Fruit fly (Drosophila melanogaster) whole organism, prepupa: ENCODE measurements around the gene Alp12.

Experiments
- Blimp-1 ChIP-seq: fragments of 200-800 bp; sonication (Bioruptor generic); optimal IDR thresholded peaks from 3 replicates; lab custom pipeline; 2017; ENCODE audit warnings: missing biosample characterization, missing genetic modification characterization, mild to moderate bottlenecking, moderate library complexity, missing genetic modification reagents
- CG10669 ChIP-seq: fragments of 200-800 bp; sonication (Bioruptor generic); optimal IDR thresholded peaks from 3 replicates; lab custom pipeline; 2018; ENCODE audit warnings: missing biosample characterization, mild to moderate bottlenecking, missing genetic modification characterization, moderate library complexity
- CG11902 ChIP-seq: fragments of 200-800 bp; sonication (Bioruptor generic); optimal IDR thresholded peaks from 3 replicates; lab custom pipeline; 2016; ENCODE audit warnings: missing biosample characterization, missing genetic modification characterization
- CG15336 ChIP-seq: fragments of 200-800 bp; sonication (Bioruptor generic); IDR thresholded peaks from 2 replicates; pipeline ENCODE4 v1.3.6; 2022; ENCODE audit warnings: missing biosample characterization, missing genetic modification characterization
- CG1621 ChIP-seq: fragments of 200-800 bp; sonication (Bioruptor generic); optimal IDR thresholded peaks from 3 replicates; lab custom pipeline; 2018; ENCODE audit warnings: missing biosample characterization, mild to moderate bottlenecking, missing genetic modification characterization
- CG16779 ChIP-seq: fragments of 200-800 bp; sonication (Bioruptor generic); optimal IDR thresholded peaks from 3 replicates; lab custom pipeline; 2017; ENCODE audit warnings: missing biosample characterization, mild to moderate bottlenecking, missing genetic modification characterization
- CG34406 ChIP-seq: fragments of 200-800 bp; sonication (Bioruptor generic); optimal IDR thresholded peaks from 3 replicates; lab custom pipeline; 2016; ENCODE audit warnings: missing biosample characterization, missing genetic modification characterization
- CG3919 ChIP-seq: fragments of 200-800 bp; sonication (Bioruptor generic); optimal IDR thresholded peaks from 3 replicates; lab custom pipeline; 2016; ENCODE audit warnings: missing biosample characterization, missing genetic modification characterization
- CG4318 ChIP-seq: fragments of 200-800 bp; sonication (Bioruptor generic); optimal IDR thresholded peaks from 3 replicates; lab custom pipeline; 2017; ENCODE audit warnings: missing biosample characterization, mild to moderate bottlenecking, missing genetic modification characterization
- CG6163 ChIP-seq: fragments of 200-800 bp; sonication (Bioruptor generic); IDR thresholded peaks from 3 replicates; pipeline ENCODE4 v1.3.6; 2022; ENCODE audit warnings: missing biosample characterization, missing genetic modification characterization
- CG6276 ChIP-seq: fragments of 200-800 bp; sonication (Bioruptor generic); optimal IDR thresholded peaks from 2 replicates; lab custom pipeline; 2017; ENCODE audit warnings: missing biosample characterization, mild to moderate bottlenecking, missing genetic modification characterization
- CG6808 ChIP-seq: fragments of 200-800 bp; sonication (Bioruptor generic); optimal IDR thresholded peaks from 3 replicates; lab custom pipeline; 2017; ENCODE audit warnings: missing biosample characterization, missing genetic modification characterization, mild to moderate bottlenecking, moderate library complexity, missing genetic modification reagents
- CG6854 ChIP-seq: fragments of 200-800 bp; sonication (Bioruptor generic); optimal IDR thresholded peaks from 2 replicates; lab custom pipeline; 2017; ENCODE audit warnings: missing biosample characterization, mild to moderate bottlenecking, missing genetic modification characterization
- CG7368 ChIP-seq: fragments of 200-800 bp; sonication (Bioruptor generic); optimal IDR thresholded peaks from 3 replicates; lab custom pipeline; 2016; ENCODE audit warnings: missing biosample characterization, missing genetic modification characterization
- CG8119 ChIP-seq: fragments of 200-800 bp; sonication (Bioruptor generic); IDR thresholded peaks from 3 replicates; pipeline ENCODE4 v1.3.6; 2022; ENCODE audit warnings: missing biosample characterization, missing genetic modification characterization
- CG8319 ChIP-seq: fragments of 200-800 bp; sonication (Bioruptor generic); optimal IDR thresholded peaks from 3 replicates; lab custom pipeline; 2016; ENCODE audit warnings: missing biosample characterization, missing genetic modification characterization
- CG8632 ChIP-seq: fragments of 200-800 bp; sonication (Bioruptor generic); optimal IDR thresholded peaks from 3 replicates; lab custom pipeline; 2016; ENCODE audit warnings: missing biosample characterization, missing genetic modification characterization
- CG9139 ChIP-seq: fragments of 200-800 bp; sonication (Bioruptor generic); optimal IDR thresholded peaks from 3 replicates; lab custom pipeline; 2017; ENCODE audit warnings: missing biosample characterization, mild to moderate bottlenecking, missing genetic modification characterization
- Eip75B ChIP-seq: fragments of 200-800 bp; sonication (Bioruptor generic); optimal IDR thresholded peaks from 3 replicates; lab custom pipeline; 2016; ENCODE audit warnings: missing biosample characterization, missing genetic modification characterization
- Eip78C ChIP-seq: fragments of 200-800 bp; sonication (Bioruptor generic); peaks from one replicate; lab custom pipeline; 2016; ENCODE audit warnings: missing biosample characterization, missing genetic modification characterization
- Eip93F ChIP-seq: fragments of 200-800 bp; sonication (Bioruptor generic); optimal IDR thresholded peaks from 2 replicates; lab custom pipeline; 2016; ENCODE audit warnings: missing biosample characterization, mild to moderate bottlenecking, missing genetic modification characterization
- Ets21C ChIP-seq: fragments of 200-800 bp; sonication (Bioruptor generic); optimal IDR thresholded peaks from 3 replicates; lab custom pipeline; 2016; ENCODE audit warnings: missing biosample characterization, missing genetic modification characterization
- Ets96B ChIP-seq: fragments of 200-800 bp; optimal IDR thresholded peaks from 2 replicates; lab custom pipeline; 2019; ENCODE audit warnings: missing biosample characterization, mild to moderate bottlenecking, missing genetic modification characterization, moderate library complexity
- Hr38 ChIP-seq: sonication (Bioruptor generic); optimal IDR thresholded peaks from 2 replicates; lab custom pipeline; 2016; ENCODE audit warnings: missing biosample characterization, missing genetic modification characterization
- Hr39 ChIP-seq: fragments of 200-800 bp; sonication (Bioruptor generic); optimal IDR thresholded peaks from 2 replicates; lab custom pipeline; 2016; ENCODE audit warnings: missing biosample characterization, missing genetic modification characterization
- Lpt ChIP-seq: fragments of 200-800 bp; sonication (Bioruptor generic); optimal IDR thresholded peaks from 3 replicates; lab custom pipeline; 2016; ENCODE audit warnings: missing biosample characterization, missing genetic modification characterization
- Met ChIP-seq: fragments of 200-800 bp; sonication (Bioruptor generic); optimal IDR thresholded peaks from 3 replicates; lab custom pipeline; 2016; ENCODE audit warnings: missing biosample characterization, missing genetic modification characterization
- OdsH ChIP-seq: fragments of 200-800 bp; sonication (Bioruptor generic); optimal IDR thresholded peaks from 3 replicates; lab custom pipeline; 2016; ENCODE audit warnings: missing biosample characterization, missing genetic modification characterization
- Smox ChIP-seq: fragments of 200-800 bp; sonication (Bioruptor generic); optimal IDR thresholded peaks from 3 replicates; lab custom pipeline; 2016; ENCODE audit warnings: missing biosample characterization, missing genetic modification characterization
- Sox102F ChIP-seq: fragments of 200-800 bp; sonication (Bioruptor generic); optimal IDR thresholded peaks from 2 replicates; lab custom pipeline; 2016; ENCODE audit warnings: missing biosample characterization, mild to moderate bottlenecking, missing genetic modification characterization
- Sox14 ChIP-seq: fragments of 200-800 bp; sonication (Bioruptor generic); optimal IDR thresholded peaks from 3 replicates; lab custom pipeline; 2016; ENCODE audit warnings: missing biosample characterization, missing genetic modification characterization
- Sox15 ChIP-seq: fragments of 200-800 bp; sonication (Bioruptor generic); optimal IDR thresholded peaks from 3 replicates; lab custom pipeline; 2016; ENCODE audit warnings: missing biosample characterization, missing genetic modification characterization
- achi ChIP-seq: fragments of 200-800 bp; sonication (Bioruptor generic); optimal IDR thresholded peaks from 3 replicates; lab custom pipeline; 2016; ENCODE audit warnings: missing biosample characterization, missing genetic modification characterization
- acj6 ChIP-seq: fragments of 200-800 bp; sonication (Bioruptor generic); optimal IDR thresholded peaks from 3 replicates; lab custom pipeline; 2016; ENCODE audit warnings: missing biosample characterization, missing genetic modification characterization
- dsx ChIP-seq: fragments of 200-800 bp; optimal IDR thresholded peaks from 3 replicates; lab custom pipeline; 2019; ENCODE audit warnings: missing biosample characterization, mild to moderate bottlenecking, missing genetic modification characterization, moderate library complexity; ENCODE audit not compliant: poor library complexity, severe bottlenecking
- eg ChIP-seq: fragments of 200-800 bp; sonication (Bioruptor generic); IDR thresholded peaks from 3 replicates; pipeline ENCODE4 v1.3.6; 2022; ENCODE audit warnings: missing biosample characterization, missing genetic modification characterization
- fd85E ChIP-seq: fragments of 200-800 bp; sonication (Bioruptor generic); optimal IDR thresholded peaks from 3 replicates; lab custom pipeline; 2016; ENCODE audit warnings: missing biosample characterization, missing genetic modification characterization
- fkh ChIP-seq: fragments of 200-800 bp; sonication (Bioruptor generic); optimal IDR thresholded peaks from 3 replicates; lab custom pipeline; 2017; ENCODE audit warnings: missing biosample characterization, mild to moderate bottlenecking, missing genetic modification characterization, moderate library complexity
- lz ChIP-seq: fragments of 200-800 bp; sonication (Bioruptor generic); optimal IDR thresholded peaks from 3 replicates; lab custom pipeline; 2016; ENCODE audit warnings: missing biosample characterization, missing genetic modification characterization
- net ChIP-seq: fragments of 200-800 bp; sonication (Bioruptor generic); optimal IDR thresholded peaks from 3 replicates; lab custom pipeline; 2016; ENCODE audit warnings: missing biosample characterization, missing genetic modification characterization
- pdm3 ChIP-seq: fragments of 200-800 bp; sonication (Bioruptor generic); optimal IDR thresholded peaks from 3 replicates; lab custom pipeline; 2016; ENCODE audit warnings: missing biosample characterization, missing genetic modification characterization
- salr ChIP-seq, 2 experiments: fragments of 200-800 bp; sonication (Bioruptor generic); optimal IDR thresholded peaks; 3 replicates each; lab custom pipeline; 2016 to 2018; ENCODE audit warnings: missing biosample characterization in 2 of 2, missing genetic modification characterization in 2 of 2, mild to moderate bottlenecking in 1 of 2
- spab ChIP-seq: fragments of 200-800 bp; sonication (Bioruptor generic); optimal IDR thresholded peaks from 2 replicates; lab custom pipeline; 2017; ENCODE audit warnings: missing biosample characterization, mild to moderate bottlenecking, missing genetic modification characterization, missing genetic modification reagents
- ss ChIP-seq, 2 experiments: fragments of 200-800 bp; sonication (Bioruptor generic); optimal IDR thresholded peaks; 2 replicates in 1 of 2; 3 replicates in 1 of 2; lab custom pipeline; 2017 to 2018; ENCODE audit warnings: mild to moderate bottlenecking in 2 of 2, missing biosample characterization in 2 of 2, missing genetic modification characterization in 2 of 2, moderate library complexity in 1 of 2
- svp ChIP-seq: fragments of 200-800 bp; sonication (Bioruptor generic); peaks from one replicate; lab custom pipeline; 2016; ENCODE audit warnings: missing biosample characterization, missing genetic modification characterization
- topi ChIP-seq: fragments of 200-800 bp; sonication (Bioruptor generic); optimal IDR thresholded peaks from 3 replicates; lab custom pipeline; 2016; ENCODE audit warnings: missing biosample characterization, missing genetic modification characterization

The Alp12 gene

dm6 chr2L:19439598-19440230 lies 15.9 kb downstream of the Alp12 start (continued):
- TF ChIP-seq acj6 (GFP tag; lab: Kevin White, UChicago): peak; percentile 74
- no peak for TF ChIP-seq Hr38 (GFP tag; lab: Kevin White, UChicago)
- TF ChIP-seq CG16779 (tag; lab: Kevin White, UChicago): peak; percentile 33
- no peak for TF ChIP-seq lz (GFP tag; lab: Kevin White, UChicago)
- peak; percentile 83 for TF ChIP-seq achi (GFP tag; lab: Kevin White, UChicago)
- peak; percentile 81 for TF ChIP-seq Ets96B (tag; lab: Kevin White, UChicago)
- peak; percentile 83 for TF ChIP-seq OdsH (GFP tag; lab: Kevin White, UChicago)
- peak; percentile 27 for TF ChIP-seq spab (GFP tag; lab: Kevin White, UChicago)
- peak; percentile 5 for TF ChIP-seq dsx (GFP tag; lab: Kevin White, UChicago)
- TF ChIP-seq CG8319 (GFP tag; lab: Kevin White, UChicago): peak; percentile 7
- TF ChIP-seq CG6854: no peak
- TF ChIP-seq CG9139 (GFP tag; lab: Kevin White, UChicago): no peak
- peak; percentile 68 for TF ChIP-seq svp (GFP tag; lab: Kevin White, UChicago)
- peak; percentile 69 for TF ChIP-seq Blimp-1 (GFP tag; lab: Kevin White, UChicago)
- TF ChIP-seq fkh (GFP tag; lab: Kevin White, UChicago): no peak
- TF ChIP-seq Smox (GFP tag; lab: Kevin White, UChicago): peak; percentile 48
- TF ChIP-seq, all 60 proteins: peak for 45

dm6 chr2L:19440285-19440684 lies 16.4 kb downstream of the Alp12 start:
- no peak for TF ChIP-seq Sox15
- TF ChIP-seq eg (GFP tag; lab: Robert Waterston, UW): no peak
- no peak for TF ChIP-seq Met
- TF ChIP-seq CG3919: no peak
- no peak for TF ChIP-seq CG6276 (GFP tag; lab: Kevin White, UChicago)
- peak; percentile 43 for TF ChIP-seq Eip78C (GFP tag; lab: Kevin White, UChicago)
- no peak for TF ChIP-seq fd85E (GFP tag; lab: Kevin White, UChicago)

dm6 chr2L:19440732-19441131 lies 16.9 kb downstream of the Alp12 start:
- TF ChIP-seq svp (GFP tag; lab: Kevin White, UChicago) (no peak), CG15336 (peak; percentile 25; the same call in 1 of the 2 replicates), net (GFP tag; lab: Kevin White, UChicago) (no peak), Eip93F (GFP tag; lab: Kevin White, UChicago) (no peak), Blimp-1 (GFP tag; lab: Kevin White, UChicago) (no peak), topi (GFP tag; lab: Kevin White, UChicago) (no peak), ss (GFP tag; optimal IDR thresholded peaks at IDR 0.05; lab: Kevin White, UChicago) (peak; percentile 14 to 58), CG6808 (GFP tag; lab: Kevin White, UChicago) (peak; percentile 31), CG11902 (GFP tag; lab: Kevin White, UChicago) (no peak), CG9139 (GFP tag; lab: Kevin White, UChicago) (no peak), CG8632 (GFP tag; lab: Kevin White, UChicago) (peak; percentile 30), achi (GFP tag; lab: Kevin White, UChicago) (no peak), Met (no peak), Sox102F (GFP tag; lab: Kevin White, UChicago) (no peak), CG8119 (GFP tag; lab: Robert Waterston, UW) (no peak), CG10669 (GFP tag; lab: Kevin White, UChicago) (no peak), salr (GFP tag; optimal IDR thresholded peaks at IDR 0.05; lab: Kevin White, UChicago) (no peak), CG7368 (no peak), acj6 (GFP tag; lab: Kevin White, UChicago) (peak; percentile 7), pdm3 (peak; percentile 54), CG6854 (no peak), dsx (GFP tag; lab: Kevin White, UChicago) (peak; percentile 49), Hr39 (no peak), Eip75B (GFP tag; lab: Kevin White, UChicago) (peak; percentile 78), CG1621 (tag; lab: Kevin White, UChicago) (peak; percentile 28), Smox (GFP tag; lab: Kevin White, UChicago) (no peak), Ets21C (no peak), CG6163 (GFP tag; lab: Robert Waterston, UW) (peak; percentile 91), eg (GFP tag; lab: Robert Waterston, UW) (0 out of 3 replicates have a peak, but pooled peaks have one; percentile 34), Sox14 (GFP tag; lab: Kevin White, UChicago) (no peak), Lpt (GFP tag; lab: Kevin White, UChicago) (no peak), CG34406 (GFP tag; lab: Kevin White, UChicago) (no peak), Hr38 (GFP tag; lab: Kevin White, UChicago) (no peak), CG4318 (GFP tag; lab: Kevin White, UChicago) (no peak), CG3919 (peak; percentile 6)
